Worm (Caenorhabditis elegans): Measurements from ENCODE around the gene srw-120.

ce11 chrV:2945602-2946001 is 50.4 kb downstream of the srw-120 start, which contains the start of gene srh-87:
- TF ChIP-seq nhr-120 (GFP tag; IDR thresholded peaks at IDR 0.05) = no peak
- no peak for TF ChIP-seq gei-17 (GFP tag; optimal IDR thresholded peaks at IDR 0.05)
- TF ChIP-seq F55B11.4 (tag; optimal IDR thresholded peaks at IDR 0.05; ENCODE audit: borderline replicate concordance, insufficient read depth) = no peak
- TF ChIP-seq snpc-4 (GFP tag; optimal IDR thresholded peaks at IDR 0.05) = no peak
- no peak for TF ChIP-seq snpc-4 (tag; optimal IDR thresholded peaks at IDR 0.05)
- no peak for TF ChIP-seq rec-8 (tag; optimal IDR thresholded peaks at IDR 0.05)
- no peak for TF ChIP-seq lin-35 (GFP tag; optimal IDR thresholded peaks at IDR 0.05)
- TF ChIP-seq nhr-90 (tag; optimal IDR thresholded peaks at IDR 0.05) = no peak
- no peak for TF ChIP-seq F37B4.10 (GFP tag; IDR thresholded peaks at IDR 0.05)
- TF ChIP-seq akir-1 (GFP tag; optimal IDR thresholded peaks at IDR 0.05) = no peak
- no peak for TF ChIP-seq snpc-3.4 (tag; optimal IDR thresholded peaks at IDR 0.05)
- no peak for TF ChIP-seq madf-6 (GFP tag; IDR thresholded peaks at IDR 0.05)
- TF ChIP-seq unc-62 (GFP tag; optimal IDR thresholded peaks at IDR 0.05) = no peak
- TF ChIP-seq snpc-1.3 (tag; optimal IDR thresholded peaks at IDR 0.05; ENCODE audit: insufficient read depth) = no peak
